Worm (Caenorhabditis elegans): ENCODE measurements around the gene R160.14.

- TF ChIP-seq fos-1 (tag; optimal IDR thresholded peaks at IDR 0.05) (no peak), nhr-71 (tag; optimal IDR thresholded peaks at IDR 0.05) (no peak)
These were observed 41.3 kb upstream of the R160.14 start for ce11 chrX:4413206-4413605.
